Fruit fly (Drosophila melanogaster): ENCODE measurements around the gene CG17122.

The CG17122 gene

DNA sequence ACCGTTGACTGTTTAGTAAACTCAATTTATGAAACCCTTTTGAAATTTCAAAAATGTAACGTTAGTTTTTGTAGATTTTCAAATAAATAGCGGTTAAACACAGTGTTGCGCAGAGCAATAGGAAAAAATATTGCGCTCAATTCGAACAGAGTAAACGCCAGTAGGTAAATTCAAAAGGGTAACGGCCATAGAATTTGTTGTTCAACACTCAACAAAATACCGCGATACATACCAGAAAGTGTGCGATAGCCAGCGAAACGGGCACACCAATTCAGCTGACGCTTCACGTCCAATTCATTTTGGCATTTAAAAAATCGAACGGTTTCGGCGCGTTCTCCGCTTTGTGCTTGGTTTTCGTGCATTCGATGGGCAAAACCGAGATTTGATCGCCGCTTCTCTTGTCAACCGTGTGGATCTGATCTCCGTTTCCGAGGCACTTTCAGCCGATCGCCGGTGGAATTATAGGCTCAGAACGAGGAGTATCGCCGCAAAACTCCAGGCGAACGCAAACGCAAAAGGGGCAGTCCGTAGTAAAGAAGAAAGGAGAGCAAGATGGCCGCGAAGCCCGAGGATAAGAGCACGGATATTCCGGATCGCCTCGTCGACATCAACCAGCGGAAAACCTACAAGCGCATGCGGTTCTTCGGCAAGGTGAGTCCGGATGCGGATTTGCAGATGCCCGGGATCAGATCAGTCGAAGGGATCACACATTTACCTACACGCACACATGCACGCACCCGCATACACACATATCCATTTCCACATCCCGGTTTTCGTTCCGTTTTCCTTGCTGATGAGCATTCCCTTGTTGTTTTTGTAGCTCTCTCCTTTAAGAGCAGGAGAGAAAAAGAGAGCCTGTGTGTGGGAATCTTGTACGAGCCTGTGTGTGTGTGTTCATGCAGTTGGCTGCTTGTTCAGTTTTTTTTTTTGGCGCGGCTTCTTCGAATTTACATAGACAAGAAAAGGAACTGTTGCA is 34.9 kb upstream of the CG17122 start (continued):
- TF ChIP-seq unpg (GFP tag; optimal IDR thresholded peaks at IDR 0.05): no peak
- no peak for TF ChIP-seq CG3065 (GFP tag; optimal IDR thresholded peaks at IDR 0.05)
- no peak for TF ChIP-seq Drgx (GFP tag; IDR thresholded peaks at IDR 0.05)
- TF ChIP-seq Usf (GFP tag; optimal IDR thresholded peaks at IDR 0.05): no peak
- peak; percentile 27 for TF ChIP-seq Elba2 (GFP tag; optimal IDR thresholded peaks at IDR 0.05)
- TF ChIP-seq Dek (tag; optimal IDR thresholded peaks at IDR 0.05): peak; percentile 21
- no peak for TF ChIP-seq CG1233 (GFP tag; optimal IDR thresholded peaks at IDR 0.05)
- no peak for TF ChIP-seq cwo (GFP tag; optimal IDR thresholded peaks at IDR 0.05)
- no peak for TF ChIP-seq CG17802 (tag; optimal IDR thresholded peaks at IDR 0.05)
- no peak for TF ChIP-seq Vsx1 (GFP tag; optimal IDR thresholded peaks at IDR 0.05)
- TF ChIP-seq mam (GFP tag; optimal IDR thresholded peaks at IDR 0.05): peak; percentile 71
- TF ChIP-seq sc (optimal IDR thresholded peaks at IDR 0.05): no peak
- TF ChIP-seq sc (GFP tag; optimal IDR thresholded peaks at IDR 0.05): no peak
- no peak for TF ChIP-seq CG10979 (tag; optimal IDR thresholded peaks at IDR 0.05)
- TF ChIP-seq CG10274 (GFP tag; optimal IDR thresholded peaks at IDR 0.05): no peak
- no peak for TF ChIP-seq CG13296 (GFP tag; optimal IDR thresholded peaks at IDR 0.05)
- peak; percentile 50 for TF ChIP-seq CG2712 (tag; optimal IDR thresholded peaks at IDR 0.05)
- TF ChIP-seq Sox102F (GFP tag; optimal IDR thresholded peaks at IDR 0.05): no peak
- TF ChIP-seq CG10654 (GFP tag; optimal IDR thresholded peaks at IDR 0.05): peak; percentile 11
- TF ChIP-seq CG6791 (GFP tag; IDR thresholded peaks at IDR 0.05; ENCODE audit: partially characterized antibody): peak; percentile 89
- no peak for TF ChIP-seq ham (GFP tag; IDR thresholded peaks at IDR 0.05)
- TF ChIP-seq CG8924 (tag; optimal IDR thresholded peaks at IDR 0.05): no peak
- peak; percentile 28 for TF ChIP-seq CG4617 (GFP tag; optimal IDR thresholded peaks at IDR 0.05; ENCODE audit: borderline replicate concordance)
- peak in 1 of 2 experiments; percentile 46 for TF ChIP-seq crp (GFP tag; optimal IDR thresholded peaks at IDR 0.05)
- peak; percentile 58 for TF ChIP-seq CG8944 (GFP tag; optimal IDR thresholded peaks at IDR 0.05)
- peak; percentile 3 for TF ChIP-seq CG6254 (GFP tag; optimal IDR thresholded peaks at IDR 0.05)
- no peak for TF ChIP-seq nau (GFP tag; optimal IDR thresholded peaks at IDR 0.05)
- peak; percentile 34; the same call in 1 of the 3 replicates for TF ChIP-seq dysf (GFP tag; IDR thresholded peaks at IDR 0.05)
- no peak for TF ChIP-seq CG4328 (GFP tag; optimal IDR thresholded peaks at IDR 0.05)
- no peak for TF ChIP-seq BtbVII (GFP tag; optimal IDR thresholded peaks at IDR 0.05)
- 0 out of 2 replicates have a peak, but pooled peaks have one; percentile 14 for TF ChIP-seq CG14014 (GFP tag; IDR thresholded peaks at IDR 0.05)
- TF ChIP-seq CG17361 (GFP tag; IDR thresholded peaks at IDR 0.05): 0 out of 3 replicates have a peak, but pooled peaks have one; percentile 33
- no peak for TF ChIP-seq ap (GFP tag; IDR thresholded peaks at IDR 0.05)
- TF ChIP-seq sd (tag; optimal IDR thresholded peaks at IDR 0.05): no peak
- TF ChIP-seq HLH3B (GFP tag; IDR thresholded peaks at IDR 0.05): no peak
- peak; percentile 100 for TF ChIP-seq Myb (GFP tag; optimal IDR thresholded peaks at IDR 0.05)
- TF ChIP-seq H2.0 (GFP tag; IDR thresholded peaks at IDR 0.05): no peak
- TF ChIP-seq ttk (GFP tag; IDR thresholded peaks at IDR 0.05): no peak
- no peak; the same call in 1 of the 2 replicates for TF ChIP-seq aop (GFP tag; IDR thresholded peaks at IDR 0.05)
- peak; percentile 54 for TF ChIP-seq CG30403 (GFP tag; optimal IDR thresholded peaks at IDR 0.05)
- no peak for TF ChIP-seq CG7928 (GFP tag; optimal IDR thresholded peaks at IDR 0.05)
- TF ChIP-seq nerfin-1 (tag; optimal IDR thresholded peaks at IDR 0.05): peak; percentile 90
- no peak for TF ChIP-seq CG16815 (GFP tag; optimal IDR thresholded peaks at IDR 0.05)
- peak; percentile 71 for TF ChIP-seq Antp (GFP tag; optimal IDR thresholded peaks at IDR 0.05)
- peak; percentile 81 for TF ChIP-seq jumu (GFP tag; optimal IDR thresholded peaks at IDR 0.05)
- TF ChIP-seq NC2β (GFP tag; optimal IDR thresholded peaks at IDR 0.05): peak; percentile 25
- no peak for TF ChIP-seq sim (GFP tag; IDR thresholded peaks at IDR 0.05)
- no peak for TF ChIP-seq CG18011 (GFP tag; optimal IDR thresholded peaks at IDR 0.05)

Data from whole organism, embryonic.